Worm (Caenorhabditis elegans): Measurements from ENCODE around the gene C09E7.11.

DNA sequence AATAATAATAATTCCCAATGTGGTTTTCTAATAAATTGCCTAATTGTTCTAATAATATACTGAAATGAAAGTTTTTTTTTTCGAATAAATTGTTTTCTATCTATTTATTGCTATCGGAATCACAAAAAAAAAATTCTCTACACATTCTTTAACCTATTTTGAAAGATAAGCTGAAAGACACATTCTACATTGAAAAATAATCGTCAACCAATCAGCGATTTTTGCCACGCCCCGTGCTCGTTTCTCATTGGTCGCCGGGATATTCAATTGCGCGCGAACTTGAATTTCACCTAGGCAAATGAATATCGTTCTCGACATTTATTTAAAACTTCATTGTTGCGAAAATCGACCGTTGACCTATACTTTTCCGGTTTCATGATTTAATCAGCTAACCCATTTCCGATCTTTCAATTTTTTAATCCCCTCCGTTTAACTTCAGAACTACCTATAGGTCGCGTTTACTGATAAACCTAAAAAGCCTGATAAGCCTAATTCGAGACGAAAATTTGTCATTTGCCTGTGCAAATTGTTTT, 31.1 kb upstream of the C09E7.11 start, which contains the start of gene F23F12.3:
- TF ChIP-seq tra-4 (tag; optimal IDR thresholded peaks at IDR 0.05) (no peak), ceh-36 (tag; optimal IDR thresholded peaks at IDR 0.05) (no peak), F13C5.2 (tag; optimal IDR thresholded peaks at IDR 0.05) (no peak), ama-1 (optimal IDR thresholded peaks at IDR 0.05) (no peak)
